Worm (Caenorhabditis elegans): Measurements from ENCODE around the gene cutl-3.

DNA sequence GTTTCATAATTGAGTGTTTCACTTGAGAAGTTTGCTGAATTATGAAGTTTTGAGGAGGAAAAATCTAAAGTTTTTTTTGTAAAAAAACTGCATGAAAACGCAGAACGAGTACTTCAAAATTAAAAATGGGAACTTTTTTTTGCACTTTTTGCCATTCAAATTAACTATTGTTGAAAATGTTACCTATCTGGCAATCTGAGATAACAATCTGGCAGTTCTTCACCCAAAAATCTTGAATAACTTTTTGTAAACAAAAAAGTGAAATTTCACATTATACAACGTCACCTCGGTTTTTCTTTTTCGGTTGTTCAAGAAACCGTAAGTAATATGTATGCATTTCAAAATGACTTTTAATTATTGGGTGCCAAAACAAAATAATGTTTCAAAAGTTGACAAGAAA lies 43.5 kb upstream of the cutl-3 start:
- no peak for TF ChIP-seq mdl-1 (tag; optimal IDR thresholded peaks at IDR 0.05)
- no peak for TF ChIP-seq skn-1 (tag; optimal IDR thresholded peaks at IDR 0.05)
- no peak for TF ChIP-seq nhr-11 (tag; optimal IDR thresholded peaks at IDR 0.05)
- TF ChIP-seq unc-62 (GFP tag; optimal IDR thresholded peaks at IDR 0.05): no peak
- no peak for TF ChIP-seq nhr-237 (tag; optimal IDR thresholded peaks at IDR 0.05)
- TF ChIP-seq lin-15B (tag; optimal IDR thresholded peaks at IDR 0.05): no peak
- TF ChIP-seq aly-2 (tag; optimal IDR thresholded peaks at IDR 0.05): no peak
- no peak for TF ChIP-seq nhr-12 (tag; optimal IDR thresholded peaks at IDR 0.05)
- no peak for TF ChIP-seq nfya-1 (tag; optimal IDR thresholded peaks at IDR 0.05; ENCODE audit: insufficient read depth)
- TF ChIP-seq fos-1 (tag; optimal IDR thresholded peaks at IDR 0.05): no peak
- TF ChIP-seq ZK546.5 (tag; optimal IDR thresholded peaks at IDR 0.05): no peak

All from whole organism, L3 larva.